Worm (Caenorhabditis elegans) whole organism, late embryonic: ENCODE measurements around the gene C45B11.5.

ENCODE experiments used
- K09A11.1 ChIP-seq: sonication (generic microtip); optimal IDR thresholded peaks from 2 replicates; lab custom pipeline; 2017; ENCODE audit warnings: antibody characterized with exemption, mild to moderate bottlenecking, missing genetic modification characterization, missing compliant biosample characterization; ENCODE audit not compliant: insufficient read depth
- T23F11.4 ChIP-seq: fragments of 200-800 bp; sonication (Bioruptor generic); optimal IDR thresholded peaks from 2 replicates; lab custom pipeline; 2018; ENCODE audit warnings: mild to moderate bottlenecking, missing genetic modification characterization, missing compliant biosample characterization
- ama-1 ChIP-seq: fragments of 150-350 bp; optimal IDR thresholded peaks from 2 replicates; lab custom pipeline; 2014
- ceh-19 ChIP-seq: fragments of 200-800 bp; sonication (Bioruptor generic); optimal IDR thresholded peaks from 2 replicates; lab custom pipeline; 2018; ENCODE audit warnings: mild to moderate bottlenecking, missing genetic modification characterization, missing compliant biosample characterization
- ceh-2 ChIP-seq: sonication (generic microtip); optimal IDR thresholded peaks from 2 replicates; lab custom pipeline; 2016; ENCODE audit warnings: missing genotype, missing genetic modification characterization, missing compliant biosample characterization
- eyg-1 ChIP-seq: sonication (generic microtip); optimal IDR thresholded peaks from 2 replicates; lab custom pipeline; 2016; ENCODE audit warnings: missing genotype, missing genetic modification characterization, missing compliant biosample characterization
- hlh-15 ChIP-seq: sonication (generic microtip); optimal IDR thresholded peaks from 2 replicates; lab custom pipeline; 2016; ENCODE audit warnings: missing genetic modification characterization, missing compliant biosample characterization
- hlh-8 ChIP-seq: sonication (generic microtip); optimal IDR thresholded peaks from 2 replicates; lab custom pipeline; 2016; ENCODE audit warnings: missing genotype, missing genetic modification characterization, missing compliant biosample characterization
- odd-2 ChIP-seq: sonication (generic microtip); optimal IDR thresholded peaks from 2 replicates; lab custom pipeline; 2017; ENCODE audit warnings: antibody characterized with exemption, mild to moderate bottlenecking, missing genetic modification characterization, missing compliant biosample characterization
- tbx-2 ChIP-seq: sonication (generic microtip); optimal IDR thresholded peaks from 2 replicates; lab custom pipeline; 2016; ENCODE audit warnings: missing genetic modification characterization, missing compliant biosample characterization
- tbx-7 ChIP-seq: sonication (generic microtip); optimal IDR thresholded peaks from 2 replicates; lab custom pipeline; 2016; ENCODE audit warnings: missing genotype, missing genetic modification characterization, missing compliant biosample characterization
- unc-86 ChIP-seq: sonication (generic microtip); optimal IDR thresholded peaks from 2 replicates; lab custom pipeline; 2016; ENCODE audit warnings: missing genetic modification characterization, missing compliant biosample characterization

DNA sequence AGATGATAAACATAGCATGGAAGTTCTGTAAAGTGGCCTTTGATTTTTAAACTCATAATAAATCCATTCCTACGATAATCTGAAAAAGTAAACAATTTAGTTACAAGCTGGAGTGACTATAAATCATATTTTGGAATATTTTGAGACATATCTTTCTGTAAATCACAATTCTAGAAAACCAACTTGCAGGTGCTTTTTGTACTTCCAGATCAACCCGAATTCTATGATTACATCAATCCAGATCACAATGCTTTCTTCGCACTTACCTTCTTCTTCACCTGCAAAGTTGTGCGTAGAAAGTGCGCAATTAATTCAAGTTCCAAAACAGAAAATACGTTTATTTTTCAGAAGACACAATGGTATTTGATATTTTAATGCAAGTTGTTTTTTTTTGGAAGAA is 26.8 kb upstream of the C45B11.5 start:
- TF ChIP-seq tbx-2 (tag; lab: Kevin White, UChicago) (no peak), unc-86 (tag; lab: Kevin White, UChicago) (no peak), ama-1 (lab: Kevin White, UChicago) (no peak), T23F11.4 (GFP tag; lab: Kevin White, UChicago) (no peak), ceh-2 (tag; lab: Kevin White, UChicago) (no peak), tbx-7 (tag; lab: Kevin White, UChicago) (no peak), hlh-8 (tag; lab: Kevin White, UChicago) (no peak), odd-2 (no peak), eyg-1 (tag; lab: Kevin White, UChicago) (no peak), hlh-15 (tag; lab: Kevin White, UChicago) (no peak), ceh-19 (GFP tag; lab: Kevin White, UChicago) (no peak), K09A11.1 (tag; lab: Kevin White, UChicago) (no peak)
